Fruit fly (Drosophila melanogaster) S2 (cell line): ENCODE data around the gene Acph-1.

Source experiments
- CG8478 ChIP-seq: fragments of >200 bp; optimal IDR thresholded peaks from 2 replicates; lab custom pipeline; 2018
- CTCF ChIP-seq, 2 experiments: fragments of >200 bp; optimal IDR thresholded peaks; 2 replicates each; lab custom pipeline; 2018

dm6 chr3R:30021009-30021408 is 27.8 kb upstream of the Acph-1 start:
- TF ChIP-seq CG8478 (no peak), CTCF (optimal IDR thresholded peaks at IDR 0.05; lab: Kevin White, UChicago) (no peak)
